Fruit fly (Drosophila melanogaster): ENCODE measurements around the gene Dph4.

Gene Dph4

dm6 chr3R:5624115-5624878 is at the start of gene Dph4, which contains the start of the genes Spec2 and RpL13A:
Dph4 (minus strand) TSS chr3R:5624125.
Spec2 (minus strand) TSS chr3R:5624125.
RpL13A (plus strand) TSS chr3R:5624474.
- TF ChIP-seq dac (GFP tag; optimal IDR thresholded peaks at IDR 0.05) (no peak), Eip93F (GFP tag; optimal IDR thresholded peaks at IDR 0.05) (peak; percentile 8), CG11762 (GFP tag; optimal IDR thresholded peaks at IDR 0.05; ENCODE audit: insufficient read depth) (peak; percentile 67), CG6792 (GFP tag; optimal IDR thresholded peaks at IDR 0.05) (peak; percentile 72), CG6854 (GFP tag; optimal IDR thresholded peaks at IDR 0.05) (peak; percentile 95), Sox15 (GFP tag; optimal IDR thresholded peaks at IDR 0.05) (peak; percentile 23), CG3919 (GFP tag; optimal IDR thresholded peaks at IDR 0.05) (peak; percentile 94), CG3032 (tag; optimal IDR thresholded peaks at IDR 0.05) (peak; percentile 75), acj6 (GFP tag; optimal IDR thresholded peaks at IDR 0.05) (peak; percentile 83), CG11294 (GFP tag; IDR thresholded peaks at IDR 0.05) (no peak), cyc (GFP tag; optimal IDR thresholded peaks at IDR 0.05) (peak; percentile 83), Met (GFP tag; optimal IDR thresholded peaks at IDR 0.05) (peak; percentile 89), CG6276 (GFP tag; optimal IDR thresholded peaks at IDR 0.05) (no peak), Gug (GFP tag; IDR thresholded peaks at IDR 0.05) (no peak), Eip75B (GFP tag; optimal IDR thresholded peaks at IDR 0.05) (no peak), Smox (GFP tag; optimal IDR thresholded peaks at IDR 0.05) (no peak), CG31627 (GFP tag; optimal IDR thresholded peaks at IDR 0.05) (peak; percentile 80), vri (GFP tag; optimal IDR thresholded peaks at IDR 0.05) (no peak), svp (GFP tag) (peak; percentile 86), fd85E (GFP tag; optimal IDR thresholded peaks at IDR 0.05) (no peak), CG7368 (GFP tag; optimal IDR thresholded peaks at IDR 0.05) (peak; percentile 86), CG4318 (GFP tag; optimal IDR thresholded peaks at IDR 0.05) (no peak), pdm3 (GFP tag; optimal IDR thresholded peaks at IDR 0.05) (no peak), CG6808 (GFP tag; optimal IDR thresholded peaks at IDR 0.05) (peak; percentile 83), CG8119 (GFP tag; IDR thresholded peaks at IDR 0.05) (no peak), fkh (GFP tag; optimal IDR thresholded peaks at IDR 0.05) (peak; percentile 82), dsx (GFP tag; optimal IDR thresholded peaks at IDR 0.05; ENCODE audit: poor library complexity, severe bottlenecking) (peak; percentile 38), Blimp-1 (GFP tag; optimal IDR thresholded peaks at IDR 0.05) (peak; percentile 72), achi (GFP tag; optimal IDR thresholded peaks at IDR 0.05) (peak; percentile 100), topi (GFP tag; optimal IDR thresholded peaks at IDR 0.05) (peak; percentile 79), lz (GFP tag; optimal IDR thresholded peaks at IDR 0.05) (peak; percentile 91), CG8319 (GFP tag; optimal IDR thresholded peaks at IDR 0.05) (peak; percentile 73), CG15336 (GFP tag; IDR thresholded peaks at IDR 0.05) (no peak), CG8632 (GFP tag; optimal IDR thresholded peaks at IDR 0.05) (peak; percentile 60), CG34406 (GFP tag; optimal IDR thresholded peaks at IDR 0.05) (peak; percentile 83), salr (GFP tag; optimal IDR thresholded peaks at IDR 0.05) (peak in 1 of 2 experiments; percentile 91), CG1621 (tag; optimal IDR thresholded peaks at IDR 0.05) (peak; percentile 83), CG10669 (GFP tag; optimal IDR thresholded peaks at IDR 0.05) (no peak), CG9139 (GFP tag; optimal IDR thresholded peaks at IDR 0.05) (no peak), Sox14 (GFP tag; optimal IDR thresholded peaks at IDR 0.05) (peak; percentile 81), OdsH (GFP tag; optimal IDR thresholded peaks at IDR 0.05) (no peak), ss (GFP tag; optimal IDR thresholded peaks at IDR 0.05) (peak; percentile 54 to 90), net (GFP tag; optimal IDR thresholded peaks at IDR 0.05) (peak; percentile 93), eg (GFP tag; IDR thresholded peaks at IDR 0.05) (no peak), Sox102F (GFP tag; optimal IDR thresholded peaks at IDR 0.05) (peak; percentile 89), fd59A (GFP tag; optimal IDR thresholded peaks at IDR 0.05) (peak; percentile 64), Ets96B (tag; optimal IDR thresholded peaks at IDR 0.05) (peak; percentile 49), esn (GFP tag; optimal IDR thresholded peaks at IDR 0.05) (peak; percentile 92), CG16779 (tag; optimal IDR thresholded peaks at IDR 0.05) (peak; percentile 67), CG32006 (GFP tag; optimal IDR thresholded peaks at IDR 0.05) (no peak)

Measured in whole organism, prepupa.